Fruit fly (Drosophila melanogaster): ENCODE results near the gene AnxB11.

Gene AnxB11

DNA sequence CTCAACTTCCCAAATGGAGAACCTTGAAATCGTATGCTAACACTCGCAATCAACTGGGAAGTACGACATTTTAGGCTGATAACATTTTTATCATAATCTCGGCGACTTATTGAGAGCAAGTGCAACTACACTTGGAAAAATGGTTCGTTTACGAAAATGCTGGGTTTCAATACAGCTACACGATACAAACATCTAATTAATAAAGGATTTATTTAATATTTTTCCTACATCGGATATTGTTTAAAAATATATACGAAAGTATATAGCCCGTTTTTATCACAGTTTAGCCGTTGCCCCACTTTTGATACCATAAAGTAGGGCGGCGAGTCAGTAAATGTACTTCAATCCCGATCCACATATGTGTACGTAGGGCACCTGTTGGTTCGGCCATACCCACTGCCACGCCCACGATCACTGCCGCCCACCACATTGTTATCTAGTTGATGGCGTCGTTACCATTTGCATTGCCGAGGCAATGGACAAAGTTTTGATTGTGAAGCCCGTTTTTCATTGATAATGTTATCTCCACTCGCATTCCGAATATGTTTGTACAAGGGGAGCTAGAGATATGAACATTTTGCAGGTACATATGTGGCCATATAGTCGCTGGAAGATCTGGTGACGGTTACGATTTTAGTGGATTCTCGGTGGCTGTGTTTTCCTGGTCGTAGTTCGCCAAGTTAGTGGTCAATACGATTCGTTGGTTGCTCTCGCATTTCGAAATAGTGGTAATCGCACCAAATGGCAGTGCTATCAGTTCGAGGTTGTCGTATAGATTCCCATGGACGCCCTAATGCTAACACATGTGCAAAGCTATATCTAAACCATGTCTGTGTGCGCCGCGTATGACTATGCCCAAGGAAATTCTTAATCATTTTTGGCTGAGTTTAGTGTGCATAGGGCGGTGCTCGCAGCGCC is 7.4 kb downstream of the AnxB11 start, which contains the start of gene Traf-like (continued):
- TF ChIP-seq CG30431 (GFP tag; optimal IDR thresholded peaks at IDR 0.05) (no peak), ato (GFP tag; IDR thresholded peaks at IDR 0.05; ENCODE audit: partially characterized antibody) (no peak), lola (GFP tag; optimal IDR thresholded peaks at IDR 0.05) (no peak), gro (GFP tag; optimal IDR thresholded peaks at IDR 0.05) (no peak), CG34376 (GFP tag; optimal IDR thresholded peaks at IDR 0.05) (peak; percentile 67), Tbp (GFP tag; optimal IDR thresholded peaks at IDR 0.05) (no peak), CG12155 (GFP tag; optimal IDR thresholded peaks at IDR 0.05) (no peak), CG10654 (GFP tag; optimal IDR thresholded peaks at IDR 0.05) (no peak), ase (GFP tag; IDR thresholded peaks at IDR 0.05) (no peak), inv (GFP tag; IDR thresholded peaks at IDR 0.05; ENCODE audit: partially characterized antibody) (no peak), pb (GFP tag; optimal IDR thresholded peaks at IDR 0.05) (no peak), sens-2 (GFP tag; IDR thresholded peaks at IDR 0.05) (0 out of 2 replicates have a peak, but pooled peaks have one; percentile 18), CG32767 (GFP tag; IDR thresholded peaks at IDR 0.05) (no peak), her (GFP tag; optimal IDR thresholded peaks at IDR 0.05) (no peak), Med (GFP tag) (peak; percentile 79), CG7271 (tag; optimal IDR thresholded peaks at IDR 0.05) (no peak), Meics (GFP tag; optimal IDR thresholded peaks at IDR 0.05) (no peak), bcd (GFP tag; optimal IDR thresholded peaks at IDR 0.05) (no peak), CG10209 (GFP tag; optimal IDR thresholded peaks at IDR 0.05) (no peak), ind (GFP tag; optimal IDR thresholded peaks at IDR 0.05) (no peak), pum (GFP tag; optimal IDR thresholded peaks at IDR 0.05) (no peak), onecut (GFP tag; IDR thresholded peaks at IDR 0.05) (no peak), Xrp1 (GFP tag; IDR thresholded peaks at IDR 0.05) (peak; percentile 32; the same call in 1 of the 2 replicates), NK7.1 (GFP tag; optimal IDR thresholded peaks at IDR 0.05) (no peak), Myb (GFP tag; optimal IDR thresholded peaks at IDR 0.05) (no peak), CG18619 (GFP tag; optimal IDR thresholded peaks at IDR 0.05) (no peak), pfk (GFP tag; optimal IDR thresholded peaks at IDR 0.05) (no peak), Dp (GFP tag; optimal IDR thresholded peaks at IDR 0.05) (no peak), CG16779 (GFP tag; IDR thresholded peaks at IDR 0.05) (no peak), org-1 (GFP tag; optimal IDR thresholded peaks at IDR 0.05) (no peak), Lim3 (GFP tag; IDR thresholded peaks at IDR 0.05) (no peak), TFAM (GFP tag; optimal IDR thresholded peaks at IDR 0.05) (no peak), ac (GFP tag; optimal IDR thresholded peaks at IDR 0.05) (no peak), CG13123 (GFP tag; optimal IDR thresholded peaks at IDR 0.05) (no peak), CG8388 (GFP tag; optimal IDR thresholded peaks at IDR 0.05) (peak; percentile 1), dysf (GFP tag; IDR thresholded peaks at IDR 0.05) (0 out of 3 replicates have a peak, but pooled peaks have one; percentile 17), CG3847 (GFP tag; IDR thresholded peaks at IDR 0.05) (no peak), CG12071 (GFP tag; optimal IDR thresholded peaks at IDR 0.05) (no peak), Mrtf (GFP tag; IDR thresholded peaks at IDR 0.05) (no peak), ci (GFP tag; IDR thresholded peaks at IDR 0.05) (peak; percentile 58; the same call in 2 of the 3 replicates), gt (GFP tag; IDR thresholded peaks at IDR 0.05) (no peak), kni (GFP tag; optimal IDR thresholded peaks at IDR 0.05) (no peak), CG10274 (GFP tag; optimal IDR thresholded peaks at IDR 0.05) (peak; percentile 5), CG9609 (GFP tag; optimal IDR thresholded peaks at IDR 0.05) (no peak), Nf-YB (GFP tag; optimal IDR thresholded peaks at IDR 0.05) (no peak), usp (GFP tag; optimal IDR thresholded peaks at IDR 0.05) (no peak), tna (GFP tag; IDR thresholded peaks at IDR 0.05; ENCODE audit: partially characterized antibody) (no peak), Stat92E (GFP tag; optimal IDR thresholded peaks at IDR 0.05) (no peak), gcm (GFP tag; optimal IDR thresholded peaks at IDR 0.05) (no peak)

Measured in whole organism, embryonic.